Worm (Caenorhabditis elegans): Measurements from ENCODE around the gene F14D7.9.

Gene F14D7.9

DNA sequence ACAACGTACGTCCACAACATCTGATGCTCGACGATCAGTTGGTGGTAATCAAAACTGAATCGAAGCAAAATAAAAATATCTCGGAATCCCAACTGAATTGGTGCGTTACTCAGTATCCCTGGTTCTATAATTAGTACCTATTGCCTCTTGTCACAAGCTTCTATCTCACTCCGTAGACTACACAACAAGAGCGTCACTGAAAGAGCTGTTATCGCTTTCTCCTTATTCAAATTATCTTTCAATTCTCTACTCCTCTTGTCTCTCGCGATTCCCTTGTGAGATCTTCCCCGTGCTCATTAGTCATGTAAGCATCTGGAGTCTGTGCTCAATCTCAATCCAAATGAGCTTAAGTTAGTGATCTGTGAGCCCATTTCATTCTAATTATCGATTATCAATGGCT lies 42.2 kb downstream of the F14D7.9 start, which contains the start of gene srm-6:
TSS of gene srm-6 (plus strand) at position 301 of the 400 bp plus-strand sequence.
- TF ChIP-seq nfya-2 (GFP tag; IDR thresholded peaks at IDR 0.05): no peak
- TF ChIP-seq fkh-3 (tag; optimal IDR thresholded peaks at IDR 0.05): no peak
- TF ChIP-seq lin-35 (GFP tag; optimal IDR thresholded peaks at IDR 0.05): no peak
- no peak for TF ChIP-seq ztf-28 (GFP tag; IDR thresholded peaks at IDR 0.05)
- no peak for TF ChIP-seq nhr-179 (tag; optimal IDR thresholded peaks at IDR 0.05)
- no peak for TF ChIP-seq ceh-100 (GFP tag; IDR thresholded peaks at IDR 0.05)
- no peak for TF ChIP-seq bed-1 (GFP tag; IDR thresholded peaks at IDR 0.05)
- TF ChIP-seq ztf-3 (GFP tag; optimal IDR thresholded peaks at IDR 0.05): no peak
- no peak for TF ChIP-seq mcd-1 (GFP tag; IDR thresholded peaks at IDR 0.05)
- TF ChIP-seq lin-26 (GFP tag; IDR thresholded peaks at IDR 0.05): no peak
- TF ChIP-seq aptf-2 (GFP tag; conservative IDR thresholded peaks at IDR 0.05): no peak
- no peak for TF ChIP-seq lsy-27 (tag; optimal IDR thresholded peaks at IDR 0.05; ENCODE audit: borderline replicate concordance, insufficient read depth)
- TF ChIP-seq pbrm-1 (GFP tag; IDR thresholded peaks at IDR 0.05): no peak
- no peak for TF ChIP-seq lir-1 (GFP tag; conservative IDR thresholded peaks at IDR 0.05)
- no peak for TF ChIP-seq hmg-1.2 (GFP tag; IDR thresholded peaks at IDR 0.05)
- no peak for TF ChIP-seq tbx-9 (tag; optimal IDR thresholded peaks at IDR 0.05; ENCODE audit: borderline replicate concordance)
- TF ChIP-seq snpc-3.4 (tag; optimal IDR thresholded peaks at IDR 0.05): no peak

- TF ChIP-seq ceh-100 (GFP tag; IDR thresholded peaks at IDR 0.05): no peak
- TF ChIP-seq F37B4.10 (GFP tag; IDR thresholded peaks at IDR 0.05): no peak
- no peak for TF ChIP-seq F49E8.2 (tag; optimal IDR thresholded peaks at IDR 0.05; ENCODE audit: insufficient read depth)
- TF ChIP-seq nfya-2 (GFP tag; IDR thresholded peaks at IDR 0.05): no peak
- no peak for TF ChIP-seq dpff-1 (tag; optimal IDR thresholded peaks at IDR 0.05)
- TF ChIP-seq ceh-58 (GFP tag; IDR thresholded peaks at IDR 0.05): no peak
- no peak for TF ChIP-seq tbp1 (GFP tag; optimal IDR thresholded peaks at IDR 0.05)
- TF ChIP-seq B0019.2 (GFP tag; conservative IDR thresholded peaks at IDR 0.05): no peak
- no peak for TF ChIP-seq Y95B8A.8 (GFP tag; IDR thresholded peaks at IDR 0.05)
- TF ChIP-seq Y79H2A.3 (GFP tag; conservative IDR thresholded peaks at IDR 0.05): no peak
- TF ChIP-seq gei-17 (GFP tag; optimal IDR thresholded peaks at IDR 0.05): no peak
- no peak for TF ChIP-seq nfyb-1 (GFP tag; IDR thresholded peaks at IDR 0.05)
These were observed 47.2 kb downstream of the F14D7.9 start, which contains the start of gene F47B8.10 for ce11 chrV:14341672-14342071. F47B8.10 (plus strand) TSS chrV:14341972.
